Worm (Caenorhabditis elegans) whole organism, young adult: ENCODE results near the gene nhr-258.
A peak's percentile ranks its signal among the peaks of the same experiment; 100 is the strongest.

Source experiments
- B0019.2 ChIP-seq: fragments of 200-800 bp; sonication (Bioruptor generic); conservative IDR thresholded peaks from 2 replicates; pipeline ENCODE4 v1.3.6; 2022; ENCODE audit warnings: missing genetic modification reagents, missing genetic modification characterization, missing compliant biosample characterization
- B0261.1 ChIP-seq: sonication (generic microtip); optimal IDR thresholded peaks from 2 replicates; lab custom pipeline; 2016; ENCODE audit warnings: mild to moderate bottlenecking, missing genetic modification characterization, moderate library complexity, missing compliant biosample characterization
- D2030.7 ChIP-seq: fragments of 200-800 bp; sonication (Bioruptor generic); IDR thresholded peaks from 2 replicates; pipeline ENCODE4 v1.3.6; 2022; ENCODE audit warnings: missing genetic modification reagents, missing genetic modification characterization, missing compliant biosample characterization
- F23B12.7 ChIP-seq: sonication (generic microtip); optimal IDR thresholded peaks from 2 replicates; lab custom pipeline; 2017; ENCODE audit warnings: missing genetic modification characterization, mild to moderate bottlenecking, missing compliant biosample characterization, antibody characterized with exemption, moderate library complexity; ENCODE audit not compliant: insufficient read depth
- F37B4.10 ChIP-seq: fragments of 200-800 bp; sonication (Bioruptor generic); IDR thresholded peaks from 2 replicates; pipeline ENCODE4 v1.3.6; 2022; ENCODE audit warnings: missing genetic modification characterization, missing compliant biosample characterization
- F39B2.1 ChIP-seq: fragments of 200-800 bp; sonication (Bioruptor generic); IDR thresholded peaks from 2 replicates; pipeline ENCODE4 v1.3.6; 2022; ENCODE audit warnings: missing genetic modification reagents, missing genetic modification characterization, missing compliant biosample characterization
- K12H6.12 ChIP-seq: fragments of 200-800 bp; sonication (Bioruptor generic); optimal IDR thresholded peaks from 2 replicates; lab custom pipeline; 2018; ENCODE audit warnings: mild to moderate bottlenecking, missing genetic modification characterization, missing compliant biosample characterization
- atf-7 ChIP-seq: sonication (generic microtip); optimal IDR thresholded peaks from 2 replicates; lab custom pipeline; 2017; ENCODE audit warnings: mild to moderate bottlenecking, missing genetic modification characterization, missing compliant biosample characterization
- athp-1 ChIP-seq: sonication (generic microtip); optimal IDR thresholded peaks from 2 replicates; lab custom pipeline; 2017; ENCODE audit warnings: mild to moderate bottlenecking, missing genetic modification characterization, missing compliant biosample characterization
- attf-5 ChIP-seq: fragments of 200-800 bp; sonication (Bioruptor generic); optimal IDR thresholded peaks from 2 replicates; lab custom pipeline; 2018; ENCODE audit warnings: mild to moderate bottlenecking, missing genetic modification characterization, missing compliant biosample characterization
- bed-2 ChIP-seq: fragments of 200-800 bp; sonication (Bioruptor generic); IDR thresholded peaks from 2 replicates; pipeline ENCODE4 v1.3.6; 2022; ENCODE audit warnings: missing genetic modification reagents, missing genetic modification characterization, missing compliant biosample characterization
- cebp-1 ChIP-seq, 2 experiments: fragments of 200-800 bp in 1 of 2; sonication (Bioruptor generic) in 1 of 2; sonication (generic microtip) in 1 of 2; IDR thresholded peaks in 1 of 2; optimal IDR thresholded peaks in 1 of 2; 2 replicates each; pipeline versions ENCODE4 v1.3.6 to Lab custom; 2017 to 2022; ENCODE audit warnings: missing compliant biosample characterization in 2 of 2, missing genetic modification characterization in 2 of 2, mild to moderate bottlenecking in 1 of 2, missing genetic modification reagents in 1 of 2, moderate library complexity in 1 of 2
- ceh-40 ChIP-seq: fragments of 200-800 bp; sonication (Bioruptor generic); IDR thresholded peaks from 2 replicates; pipeline ENCODE4 v1.3.6; 2022; ENCODE audit warnings: missing genetic modification characterization, missing compliant biosample characterization
- dox-1 ChIP-seq: fragments of 200-800 bp; sonication (Bioruptor generic); IDR thresholded peaks from 2 replicates; pipeline ENCODE4 v1.3.6; 2022; ENCODE audit warnings: missing genetic modification reagents, missing genetic modification characterization, missing compliant biosample characterization
- dpl-1 ChIP-seq: fragments of 150-350 bp; optimal IDR thresholded peaks from 2 replicates; lab custom pipeline; 2014; ENCODE audit warnings: missing biosample characterization, missing genetic modification reagents, missing genetic modification characterization
- ekl-4 ChIP-seq: fragments of 200-800 bp; sonication (Bioruptor generic); IDR thresholded peaks from 2 replicates; pipeline ENCODE4 v1.3.6; 2022; ENCODE audit warnings: missing genetic modification reagents, missing genetic modification characterization, missing compliant biosample characterization
- gei-17 ChIP-seq: fragments of 200-800 bp; sonication (Bioruptor generic); optimal IDR thresholded peaks from 2 replicates; lab custom pipeline; 2018; ENCODE audit warnings: mild to moderate bottlenecking, missing genetic modification characterization, missing compliant biosample characterization
- hlh-12 ChIP-seq: sonication (generic microtip); optimal IDR thresholded peaks from 2 replicates; lab custom pipeline; 2016; ENCODE audit warnings: missing genetic modification characterization, missing compliant biosample characterization
- hmg-1.2 ChIP-seq: fragments of 200-800 bp; sonication (Bioruptor generic); IDR thresholded peaks from 2 replicates; pipeline ENCODE4 v1.3.6; 2022; ENCODE audit warnings: missing genetic modification reagents, missing genetic modification characterization, missing compliant biosample characterization
- lag-1 ChIP-seq: fragments of 200-800 bp; sonication (Bioruptor generic); IDR thresholded peaks from 2 replicates; pipeline ENCODE4 v1.3.6; 2022; ENCODE audit warnings: missing genetic modification reagents, missing genetic modification characterization, missing compliant biosample characterization
- lin-40 ChIP-seq: sonication (generic microtip); optimal IDR thresholded peaks from 2 replicates; lab custom pipeline; 2016; ENCODE audit warnings: missing genetic modification characterization, mild to moderate bottlenecking, missing compliant biosample characterization, missing genotype, missing genetic modification reagents
- lsl-1 ChIP-seq: fragments of 200-800 bp; sonication (Bioruptor generic); optimal IDR thresholded peaks from 2 replicates; lab custom pipeline; 2018; ENCODE audit warnings: mild to moderate bottlenecking, missing genetic modification characterization, moderate library complexity, missing compliant biosample characterization
- madf-3 ChIP-seq: fragments of 200-800 bp; sonication (Bioruptor generic); IDR thresholded peaks from 2 replicates; pipeline ENCODE4 v1.3.6; 2022; ENCODE audit warnings: missing genetic modification reagents, missing genetic modification characterization, missing compliant biosample characterization
- madf-6 ChIP-seq: fragments of 200-800 bp; sonication (Bioruptor generic); IDR thresholded peaks from 2 replicates; pipeline ENCODE4 v1.3.6; 2022; ENCODE audit warnings: missing genetic modification reagents, missing genetic modification characterization, missing compliant biosample characterization
- nhr-80 ChIP-seq: sonication (generic microtip); optimal IDR thresholded peaks from 2 replicates; lab custom pipeline; 2016; ENCODE audit warnings: missing genetic modification characterization, missing compliant biosample characterization
- rec-8 ChIP-seq, 2 experiments: sonication (generic microtip); optimal IDR thresholded peaks; 2 replicates each; lab custom pipeline; 2016; ENCODE audit warnings: mild to moderate bottlenecking in 2 of 2, missing genetic modification characterization in 2 of 2, missing genetic modification reagents in 2 of 2, missing genotype in 2 of 2, missing biosample characterization in 1 of 2, missing compliant biosample characterization in 1 of 2, moderate library complexity in 1 of 2
- sdz-38 ChIP-seq: sonication (generic microtip); optimal IDR thresholded peaks from 2 replicates; lab custom pipeline; 2016; ENCODE audit warnings: missing genotype, missing genetic modification characterization, missing compliant biosample characterization
- sea-2 ChIP-seq: fragments of 200-800 bp; sonication (Bioruptor generic); IDR thresholded peaks from 2 replicates; pipeline ENCODE4 v1.3.6; 2022; ENCODE audit warnings: missing genetic modification characterization, missing compliant biosample characterization
- snpc-4 ChIP-seq, 5 experiments: fragments of 150-350 bp in 1 of 5; sonication (generic microtip) in 4 of 5; optimal IDR thresholded peaks; 2 replicates each; lab custom pipeline; 2014 to 2018; ENCODE audit warnings: missing genetic modification characterization in 5 of 5, missing biosample characterization in 3 of 5, antibody characterized with exemption in 2 of 5, mild to moderate bottlenecking in 2 of 5, missing compliant biosample characterization in 2 of 5, missing genotype in 2 of 5, moderate library complexity in 2 of 5, missing genetic modification reagents in 1 of 5
- zfh-2 ChIP-seq: fragments of 200-800 bp; sonication (Bioruptor generic); conservative IDR thresholded peaks from 2 replicates; pipeline ENCODE4 v1.3.6; 2022; ENCODE audit warnings: missing genetic modification reagents, missing genetic modification characterization, missing compliant biosample characterization
- ztf-6 ChIP-seq: fragments of 200-800 bp; sonication (Bioruptor generic); IDR thresholded peaks from 2 replicates; pipeline ENCODE4 v1.3.6; 2022; ENCODE audit warnings: missing genetic modification reagents, missing genetic modification characterization, missing compliant biosample characterization

Gene nhr-258

ce11 chrIV:8015726-8016312, 28.9 kb upstream of the nhr-258 start, which contains the start of gene C26B2.7 (continued):
- peak; percentile 89; the same call in 1 of the 2 replicates for TF ChIP-seq bed-2

ce11 chrIV:8016694-8017093, 28.0 kb upstream of the nhr-258 start, which contains the start of gene elpc-4:
Gene elpc-4, plus strand, starts transcription at chrIV:8016994.
- TF ChIP-seq madf-6 (peak; percentile 28; the same call in 1 of the 2 replicates), zfh-2 (GFP tag; lab: Robert Waterston, UW) (no peak)

ce11 chrIV:8019772-8020496, 24.8 kb upstream of the nhr-258 start, which contains the start of gene dnc-4:
Gene dnc-4, minus strand, starts transcription at chrIV:8019808.
- TF ChIP-seq F37B4.10 (no peak), D2030.7 (GFP tag; lab: Robert Waterston, UW) (0 out of 2 replicates have a peak, but pooled peaks have one; percentile 15), B0261.1 (no peak), lin-40 (no peak), zfh-2 (GFP tag; lab: Robert Waterston, UW) (no peak), F39B2.1 (no peak), dox-1 (peak; percentile 43; the same call in 1 of the 2 replicates), ceh-40 (no peak), snpc-4 (GFP tag; optimal IDR thresholded peaks at IDR 0.05; lab: Kevin White, UChicago) (no peak), snpc-4 (tag; optimal IDR thresholded peaks at IDR 0.05; lab: Kevin White, UChicago) (peak in 1 of 4 experiments; percentile 6), athp-1 (tag; lab: Kevin White, UChicago) (no peak), hmg-1.2 (peak; percentile 82), atf-7 (tag; lab: Kevin White, UChicago) (no peak), lsl-1 (peak; percentile 62), cebp-1 (GFP tag; IDR thresholded peaks at IDR 0.05; lab: Robert Waterston, UW) (peak; percentile 48; the same call in 1 of the 2 replicates), cebp-1 (tag; optimal IDR thresholded peaks at IDR 0.05; lab: Kevin White, UChicago) (peak; percentile 87)
- TF ChIP-seq, all 124 proteins: peak for 6

- no peak for TF ChIP-seq F23B12.7 (tag; lab: Kevin White, UChicago)
- TF ChIP-seq ekl-4 (GFP tag; lab: Robert Waterston, UW) = no peak
- TF ChIP-seq ceh-40 = no peak
- TF ChIP-seq madf-3 (GFP tag; lab: Robert Waterston, UW) = no peak
- TF ChIP-seq ztf-6 (GFP tag; lab: Robert Waterston, UW) = no peak
- TF ChIP-seq lag-1 = no peak
- no peak for TF ChIP-seq attf-5 (GFP tag; lab: Kevin White, UChicago)
- TF ChIP-seq sea-2 (GFP tag; lab: Robert Waterston, UW) = no peak
- no peak for TF ChIP-seq hlh-12 (tag; lab: Kevin White, UChicago)
- no peak for TF ChIP-seq rec-8 (tag; optimal IDR thresholded peaks at IDR 0.05; lab: Kevin White, UChicago)
- TF ChIP-seq sdz-38 (tag; lab: Kevin White, UChicago) = no peak
- no peak for TF ChIP-seq dpl-1
Observed at ce11 chrIV:8022035-8022673, 22.6 kb upstream of the nhr-258 start, which contains the start of gene C26B2.2. Gene C26B2.2, minus strand, starts transcription at chrIV:8022122.

ce11 chrIV:8023861-8024260, 20.9 kb upstream of the nhr-258 start:
- TF ChIP-seq B0019.2 (GFP tag; lab: Robert Waterston, UW) = no peak
- no peak for TF ChIP-seq gei-17 (GFP tag; lab: Kevin White, UChicago)
- TF ChIP-seq snpc-4 (GFP tag; optimal IDR thresholded peaks at IDR 0.05; lab: Kevin White, UChicago) = no peak
- no peak for TF ChIP-seq snpc-4 (tag; optimal IDR thresholded peaks at IDR 0.05; lab: Kevin White, UChicago)
- TF ChIP-seq K12H6.12 (tag; lab: Kevin White, UChicago) = no peak
- TF ChIP-seq nhr-80 (tag; lab: Kevin White, UChicago) = peak; percentile 48
